Fruit fly (Drosophila melanogaster) whole organism, embryonic: ENCODE data around the gene CG10802.

Experiments
- Adf1 ChIP-seq: fragments of 200-800 bp; sonication (Bioruptor generic); IDR thresholded peaks from 2 replicates; pipeline ENCODE4 v1.3.6; 2022; ENCODE audit warnings: missing biosample characterization, missing genetic modification characterization
- CG10147 ChIP-seq: fragments of 200-800 bp; sonication (Bioruptor generic); optimal IDR thresholded peaks from 2 replicates; lab custom pipeline; 2019; ENCODE audit warnings: missing biosample characterization, mild to moderate bottlenecking, missing genetic modification characterization, moderate library complexity
- CG10209 ChIP-seq: fragments of 200-800 bp; sonication (Bioruptor generic); optimal IDR thresholded peaks from 3 replicates; lab custom pipeline; 2017; ENCODE audit warnings: missing biosample characterization, mild to moderate bottlenecking, missing genetic modification characterization, missing genetic modification reagents
- CG13894 ChIP-seq: fragments of 200-800 bp; sonication (Bioruptor generic); optimal IDR thresholded peaks from 3 replicates; lab custom pipeline; 2018; ENCODE audit warnings: missing biosample characterization, mild to moderate bottlenecking, missing genetic modification characterization, moderate library complexity
- CG14860 ChIP-seq: fragments of 200-800 bp; sonication (Bioruptor generic); IDR thresholded peaks from 3 replicates; pipeline ENCODE4 v1.3.6; 2022; ENCODE audit warnings: missing biosample characterization, missing genetic modification characterization; ENCODE audit not compliant: partially characterized antibody
- CG15073 ChIP-seq: fragments of 200-800 bp; sonication (Bioruptor generic); optimal IDR thresholded peaks from 2 replicates; lab custom pipeline; 2016; ENCODE audit warnings: missing biosample characterization, missing genetic modification characterization
- CG17361 ChIP-seq: fragments of 200-800 bp; sonication (Bioruptor generic); IDR thresholded peaks from 3 replicates; pipeline ENCODE4 v1.3.6; 2022; ENCODE audit warnings: missing biosample characterization, missing genetic modification characterization
- CG2116 ChIP-seq: fragments of 200-800 bp; sonication (Bioruptor generic); optimal IDR thresholded peaks from 3 replicates; lab custom pipeline; 2018; ENCODE audit warnings: missing biosample characterization, mild to moderate bottlenecking, missing genetic modification characterization
- CG2120 ChIP-seq: fragments of 200-800 bp; sonication (Bioruptor generic); optimal IDR thresholded peaks from 3 replicates; lab custom pipeline; 2016; ENCODE audit warnings: missing biosample characterization, missing genetic modification characterization
- CG2678 ChIP-seq: fragments of 200-800 bp; sonication (Bioruptor generic); optimal IDR thresholded peaks from 3 replicates; lab custom pipeline; 2019; ENCODE audit warnings: missing biosample characterization, mild to moderate bottlenecking, missing genetic modification characterization, moderate library complexity
- CG31224 ChIP-seq: fragments of 200-800 bp; sonication (Bioruptor generic); IDR thresholded peaks from 2 replicates; pipeline ENCODE4 v1.3.6; 2022; ENCODE audit warnings: missing biosample characterization, missing genetic modification characterization
- CG3163 ChIP-seq: fragments of 200-800 bp; sonication (Bioruptor generic); optimal IDR thresholded peaks from 3 replicates; lab custom pipeline; 2016; ENCODE audit warnings: missing biosample characterization, missing genetic modification characterization
- CG33557 ChIP-seq: fragments of 200-800 bp; sonication (Bioruptor generic); optimal IDR thresholded peaks from 2 replicates; lab custom pipeline; 2019; ENCODE audit warnings: missing biosample characterization, mild to moderate bottlenecking, missing genetic modification characterization, moderate library complexity
- CG4730 ChIP-seq: fragments of 200-800 bp; sonication (Bioruptor generic); IDR thresholded peaks from 2 replicates; pipeline ENCODE4 v1.3.6; 2022; ENCODE audit warnings: missing biosample characterization, missing genetic modification characterization
- CG6272 ChIP-seq: fragments of 200-800 bp; sonication (Bioruptor generic); IDR thresholded peaks from 2 replicates; pipeline ENCODE4 v1.3.6; 2022; ENCODE audit warnings: missing biosample characterization, missing genetic modification characterization
- CG7556 ChIP-seq: fragments of 200-800 bp; sonication (Bioruptor generic); optimal IDR thresholded peaks from 2 replicates; lab custom pipeline; 2017; ENCODE audit warnings: missing biosample characterization, mild to moderate bottlenecking, missing genetic modification characterization
- CG8281 ChIP-seq: fragments of 200-800 bp; sonication (Bioruptor generic); optimal IDR thresholded peaks from 2 replicates; lab custom pipeline; 2018; ENCODE audit warnings: missing biosample characterization, mild to moderate bottlenecking, missing genetic modification characterization, moderate library complexity
- CG8359 ChIP-seq: fragments of 200-800 bp; sonication (Bioruptor generic); optimal IDR thresholded peaks from 2 replicates; lab custom pipeline; 2017; ENCODE audit warnings: missing biosample characterization, mild to moderate bottlenecking, missing genetic modification characterization, borderline replicate concordance
- CG8478 ChIP-seq: fragments of >200 bp; optimal IDR thresholded peaks from 2 replicates; lab custom pipeline; 2018
- CG9215 ChIP-seq: fragments of 200-800 bp; sonication (Bioruptor generic); IDR thresholded peaks from 2 replicates; pipeline ENCODE4 v1.3.6; 2022; ENCODE audit warnings: missing biosample characterization, missing genetic modification characterization
- CkIIα-i1 ChIP-seq: fragments of 200-800 bp; sonication (Bioruptor generic); IDR thresholded peaks from 2 replicates; pipeline ENCODE4 v1.3.6; 2022; ENCODE audit warnings: missing biosample characterization, missing genetic modification characterization
- D ChIP-seq, 2 experiments: fragments of 200-800 bp in 1 of 2; fragments of >200 bp in 1 of 2; sonication (Bioruptor generic) in 1 of 2; optimal IDR thresholded peaks; 2 replicates in 1 of 2; 3 replicates in 1 of 2; lab custom pipeline; 2017; ENCODE audit warnings: mild to moderate bottlenecking in 1 of 2, missing biosample characterization in 1 of 2, missing genetic modification characterization in 1 of 2, missing genetic modification reagents in 1 of 2
- D19A ChIP-seq: fragments of 200-800 bp; optimal IDR thresholded peaks from 3 replicates; lab custom pipeline; 2019; ENCODE audit warnings: missing biosample characterization, mild to moderate bottlenecking, missing genetic modification characterization, moderate library complexity
- Dbx ChIP-seq: fragments of 200-800 bp; sonication (Bioruptor generic); IDR thresholded peaks from 3 replicates; pipeline ENCODE4 v1.3.6; 2022; ENCODE audit warnings: missing biosample characterization, missing genetic modification characterization
- Doc3 ChIP-seq: fragments of 200-800 bp; sonication (Bioruptor generic); IDR thresholded peaks from 3 replicates; pipeline ENCODE4 v1.3.6; 2022; ENCODE audit warnings: missing biosample characterization, missing genetic modification characterization; ENCODE audit not compliant: partially characterized antibody
- Eip74EF ChIP-seq, 2 experiments: fragments of 200-800 bp in 1 of 2; fragments of >200 bp in 1 of 2; sonication (Bioruptor generic) in 1 of 2; optimal IDR thresholded peaks; 2 replicates each; lab custom pipeline; 2017 to 2019; ENCODE audit warnings: missing biosample characterization in 2 of 2, missing genetic modification characterization in 2 of 2, mild to moderate bottlenecking in 1 of 2, moderate library complexity in 1 of 2
- HLH3B ChIP-seq: fragments of 200-800 bp; sonication (Bioruptor generic); IDR thresholded peaks from 2 replicates; pipeline ENCODE4 v1.3.6; 2022; ENCODE audit warnings: missing biosample characterization, missing genetic modification characterization
- HmgZ ChIP-seq: fragments of 200-800 bp; sonication (Bioruptor generic); optimal IDR thresholded peaks from 2 replicates; lab custom pipeline; 2018; ENCODE audit warnings: missing biosample characterization, mild to moderate bottlenecking, missing genetic modification characterization
- Lim3 ChIP-seq: fragments of 200-800 bp; sonication (Bioruptor generic); IDR thresholded peaks from 2 replicates; pipeline ENCODE4 v1.3.6; 2022; ENCODE audit warnings: missing biosample characterization, missing genetic modification characterization
- Lpt ChIP-seq: fragments of >200 bp; optimal IDR thresholded peaks from 2 replicates; lab custom pipeline; 2018; ENCODE audit warnings: missing biosample characterization, missing genetic modification characterization
- Oli ChIP-seq: fragments of 200-800 bp; sonication (Bioruptor generic); optimal IDR thresholded peaks from 2 replicates; lab custom pipeline; 2018; ENCODE audit warnings: missing biosample characterization, mild to moderate bottlenecking, missing genetic modification characterization, moderate library complexity
- Spps ChIP-seq: fragments of 200-800 bp; sonication (Bioruptor generic); optimal IDR thresholded peaks from 2 replicates; lab custom pipeline; 2018; ENCODE audit warnings: missing biosample characterization, mild to moderate bottlenecking, missing genetic modification characterization
- bsh ChIP-seq, 2 experiments: fragments of 200-800 bp; sonication (Bioruptor generic); optimal IDR thresholded peaks; 2 replicates each; lab custom pipeline; 2017 to 2018; ENCODE audit warnings: mild to moderate bottlenecking in 2 of 2, missing biosample characterization in 2 of 2, missing genetic modification characterization in 2 of 2, moderate library complexity in 1 of 2
- crp ChIP-seq, 2 experiments: fragments of 200-800 bp; sonication (Bioruptor generic); optimal IDR thresholded peaks; 2 replicates in 1 of 2; 3 replicates in 1 of 2; lab custom pipeline; 2017; ENCODE audit warnings: missing biosample characterization in 2 of 2, missing genetic modification characterization in 2 of 2, mild to moderate bottlenecking in 1 of 2, moderate library complexity in 1 of 2
- da ChIP-seq: fragments of 200-800 bp; sonication (Bioruptor generic); optimal IDR thresholded peaks from 2 replicates; lab custom pipeline; 2016; ENCODE audit warnings: missing biosample characterization, missing genetic modification characterization
- klu ChIP-seq: fragments of 200-800 bp; sonication (Bioruptor generic); IDR thresholded peaks from 2 replicates; pipeline ENCODE4 v1.3.6; 2022; ENCODE audit warnings: missing biosample characterization, missing genetic modification characterization
- lilli ChIP-seq: fragments of 200-800 bp; sonication (Bioruptor generic); optimal IDR thresholded peaks from 3 replicates; lab custom pipeline; 2016; ENCODE audit warnings: missing biosample characterization, missing genetic modification characterization
- otp ChIP-seq: fragments of 200-800 bp; sonication (Bioruptor generic); IDR thresholded peaks from 3 replicates; pipeline ENCODE4, ENCODE4 v1.3.6; 2022; ENCODE audit warnings: missing biosample characterization, missing genetic modification characterization
- run ChIP-seq: fragments of 200-800 bp; sonication (Bioruptor generic); optimal IDR thresholded peaks from 3 replicates; lab custom pipeline; 2018; ENCODE audit warnings: missing biosample characterization, mild to moderate bottlenecking, missing genetic modification characterization
- slou ChIP-seq: fragments of 200-800 bp; sonication (Bioruptor generic); optimal IDR thresholded peaks from 3 replicates; lab custom pipeline; 2016; ENCODE audit warnings: missing biosample characterization, missing genetic modification characterization
- sob ChIP-seq: fragments of 200-800 bp; sonication (Bioruptor generic); IDR thresholded peaks from 2 replicates; pipeline ENCODE4 v1.3.6; 2022; ENCODE audit warnings: missing biosample characterization, missing genetic modification characterization
- sqz ChIP-seq: fragments of 200-800 bp; sonication (Bioruptor generic); optimal IDR thresholded peaks from 3 replicates; lab custom pipeline; 2018; ENCODE audit warnings: missing biosample characterization, mild to moderate bottlenecking, missing genetic modification characterization
- tap ChIP-seq: fragments of 200-800 bp; optimal IDR thresholded peaks from 3 replicates; lab custom pipeline; 2019; ENCODE audit warnings: missing biosample characterization, mild to moderate bottlenecking, missing genetic modification characterization, moderate library complexity
- tll ChIP-seq, 2 experiments: fragments of 200-800 bp in 1 of 2; fragments of >200 bp in 1 of 2; sonication (Bioruptor generic) in 1 of 2; optimal IDR thresholded peaks; 2 replicates each; lab custom pipeline; 2017 to 2019; ENCODE audit warnings: missing biosample characterization in 2 of 2, missing genetic modification characterization in 2 of 2, mild to moderate bottlenecking in 1 of 2, moderate library complexity in 1 of 2
- twi ChIP-seq: fragments of 200-800 bp; optimal IDR thresholded peaks from 2 replicates; lab custom pipeline; 2019; ENCODE audit warnings: missing biosample characterization, mild to moderate bottlenecking, missing genetic modification characterization, moderate library complexity
- usp ChIP-seq: fragments of >200 bp; optimal IDR thresholded peaks from 2 replicates; lab custom pipeline; 2017; ENCODE audit warnings: missing biosample characterization, missing genetic modification characterization
- zen ChIP-seq: fragments of 200-800 bp; sonication (Bioruptor generic); optimal IDR thresholded peaks from 3 replicates; lab custom pipeline; 2018; ENCODE audit warnings: missing biosample characterization, mild to moderate bottlenecking, missing genetic modification characterization, moderate library complexity

Gene CG10802

DNA sequence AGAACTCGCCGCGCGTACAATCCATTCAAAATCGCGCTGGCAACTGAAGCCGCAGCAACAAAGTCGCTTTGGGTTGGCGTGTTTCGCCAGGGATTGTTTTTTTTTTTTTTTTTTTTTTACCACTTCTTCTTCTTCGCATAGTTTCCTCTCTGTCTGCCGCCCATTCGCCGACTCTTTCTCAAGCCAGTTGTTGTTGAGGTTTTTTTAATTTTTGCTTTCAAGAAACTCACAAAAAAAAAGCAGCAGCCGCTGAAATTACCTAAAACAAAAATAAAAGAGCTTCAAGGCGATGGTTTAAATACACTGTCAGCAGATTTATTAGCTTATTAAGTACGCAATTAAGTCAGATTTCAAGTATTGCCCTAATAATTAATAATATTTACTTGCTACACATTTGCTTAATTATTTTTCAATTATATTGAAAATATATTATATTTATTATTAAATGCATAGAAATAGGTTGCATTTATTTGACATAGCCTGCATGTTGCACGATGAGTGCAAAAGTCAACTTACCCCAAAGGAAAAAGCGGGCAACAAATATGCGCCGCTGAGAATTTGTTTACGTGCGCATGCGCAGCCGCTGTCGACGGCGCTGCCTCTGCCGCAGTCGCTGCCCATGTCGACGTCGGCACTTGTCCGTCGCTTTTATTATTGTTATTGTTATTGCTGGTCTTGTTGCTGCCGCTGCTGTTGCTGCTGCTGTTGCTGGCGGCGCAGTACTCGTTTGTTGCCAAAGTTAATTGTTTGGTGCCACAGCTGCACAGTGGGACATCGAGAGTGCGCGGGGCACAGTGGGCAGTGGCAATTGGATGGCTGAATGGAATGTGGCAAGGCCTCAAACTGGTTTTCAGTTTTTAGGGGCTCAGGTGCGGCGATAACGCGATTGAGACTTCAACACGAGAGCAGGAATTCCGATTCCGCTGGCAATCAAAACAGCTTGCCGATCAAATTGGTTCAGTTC is 8.0 kb upstream of the CG10802 start, which contains the start of gene CG12206 (continued):
- TF ChIP-seq zen (tag; lab: Kevin White, UChicago) (no peak), slou (GFP tag; lab: Kevin White, UChicago) (peak; percentile 19), CG8359 (no peak), CG15073 (GFP tag; lab: Kevin White, UChicago) (no peak), Doc3 (GFP tag; lab: Robert Waterston, UW) (no peak), sob (GFP tag; lab: Robert Waterston, UW) (peak; percentile 39; the same call in 1 of the 2 replicates), CG31224 (GFP tag; lab: Robert Waterston, UW) (0 out of 2 replicates have a peak, but pooled peaks have one; percentile 27), HLH3B (GFP tag; lab: Robert Waterston, UW) (peak; percentile 46; the same call in 1 of the 2 replicates), CG10147 (GFP tag; lab: Kevin White, UChicago) (peak; percentile 56), CG33557 (GFP tag; lab: Kevin White, UChicago) (no peak), CG8478 (lab: Kevin White, UChicago) (no peak), CG10209 (GFP tag; lab: Kevin White, UChicago) (peak; percentile 50), Lpt (no peak), Spps (no peak), CG17361 (GFP tag; lab: Robert Waterston, UW) (peak; percentile 79), twi (tag; lab: Kevin White, UChicago) (no peak), usp (GFP tag; lab: Kevin White, UChicago) (no peak), klu (GFP tag; lab: Robert Waterston, UW) (no peak), CG2116 (GFP tag; lab: Kevin White, UChicago) (no peak), Lim3 (GFP tag; lab: Robert Waterston, UW) (no peak), da (GFP tag; lab: Kevin White, UChicago) (no peak), lilli (GFP tag; lab: Kevin White, UChicago) (peak; percentile 15), CG2678 (peak; percentile 83), HmgZ (tag; lab: Kevin White, UChicago) (peak; percentile 25), run (tag; lab: Kevin White, UChicago) (peak; percentile 44), Eip74EF (GFP tag; optimal IDR thresholded peaks at IDR 0.05; lab: Kevin White, UChicago) (peak in 1 of 2 experiments; percentile 45), CG3163 (GFP tag; lab: Kevin White, UChicago) (no peak), D19A (peak; percentile 89), CG6272 (GFP tag; lab: Robert Waterston, UW) (no peak), Oli (tag; lab: Kevin White, UChicago) (peak; percentile 57), CG2120 (peak; percentile 21), CkIIα-i1 (GFP tag; lab: Robert Waterston, UW) (no peak), D (optimal IDR thresholded peaks at IDR 0.05; lab: Kevin White, UChicago) (no peak), D (GFP tag; optimal IDR thresholded peaks at IDR 0.05; lab: Kevin White, UChicago) (peak; percentile 33), bsh (GFP tag; optimal IDR thresholded peaks at IDR 0.05; lab: Kevin White, UChicago) (peak; percentile 61 to 86), tll (GFP tag; optimal IDR thresholded peaks at IDR 0.05; lab: Kevin White, UChicago) (no peak), sqz (GFP tag; lab: Kevin White, UChicago) (peak; percentile 91), crp (GFP tag; optimal IDR thresholded peaks at IDR 0.05; lab: Kevin White, UChicago) (no peak), CG14860 (GFP tag; lab: Robert Waterston, UW) (no peak), Adf1 (GFP tag; lab: Robert Waterston, UW) (peak; percentile 92), CG13894 (tag; lab: Kevin White, UChicago) (no peak), CG8281 (peak; percentile 3), tap (peak; percentile 29), CG7556 (GFP tag; lab: Kevin White, UChicago) (peak; percentile 64), CG4730 (GFP tag; lab: Robert Waterston, UW) (no peak), CG9215 (GFP tag; lab: Robert Waterston, UW) (peak; percentile 71), otp (no peak), Dbx (GFP tag; lab: Robert Waterston, UW) (peak; percentile 47; the same call in 1 of the 3 replicates)
